Worm (Caenorhabditis elegans): ENCODE data around the gene E02A10.4.

Gene E02A10.4

ce11 chrV:12570271-12570670, 2.5 kb upstream of the E02A10.4 start (continued):
- TF ChIP-seq snpc-1.3 (tag; optimal IDR thresholded peaks at IDR 0.05; ENCODE audit: insufficient read depth) (no peak), Y79H2A.3 (GFP tag; conservative IDR thresholded peaks at IDR 0.05) (no peak), F37B4.10 (GFP tag; IDR thresholded peaks at IDR 0.05) (no peak), ceh-40 (GFP tag; IDR thresholded peaks at IDR 0.05) (no peak), let-607 (tag; optimal IDR thresholded peaks at IDR 0.05) (no peak)

- no peak for TF ChIP-seq nhr-90 (tag; optimal IDR thresholded peaks at IDR 0.05)
- TF ChIP-seq nfya-2 (GFP tag; IDR thresholded peaks at IDR 0.05), result no peak
- no peak for TF ChIP-seq let-607 (tag; optimal IDR thresholded peaks at IDR 0.05)
- TF ChIP-seq unc-130 (GFP tag; optimal IDR thresholded peaks at IDR 0.05), result no peak
- no peak for TF ChIP-seq attf-3 (GFP tag; conservative IDR thresholded peaks at IDR 0.05)
- TF ChIP-seq ccch-3 (GFP tag; optimal IDR thresholded peaks at IDR 0.05), result no peak
- TF ChIP-seq K12H6.12 (tag; optimal IDR thresholded peaks at IDR 0.05), result no peak
- no peak for TF ChIP-seq dox-1 (GFP tag; IDR thresholded peaks at IDR 0.05)
- no peak for TF ChIP-seq F52B5.7 (tag; optimal IDR thresholded peaks at IDR 0.05)
- no peak for TF ChIP-seq athp-1 (tag; optimal IDR thresholded peaks at IDR 0.05)
- TF ChIP-seq Y67H2A.10 (GFP tag; conservative IDR thresholded peaks at IDR 0.05), result no peak
- no peak for TF ChIP-seq repo-1 (tag; optimal IDR thresholded peaks at IDR 0.05)
- no peak for TF ChIP-seq tbx-9 (tag; optimal IDR thresholded peaks at IDR 0.05; ENCODE audit: borderline replicate concordance)
- no peak for TF ChIP-seq mel-28 (tag; optimal IDR thresholded peaks at IDR 0.05; ENCODE audit: borderline replicate concordance)
- no peak for TF ChIP-seq die-1 (tag; optimal IDR thresholded peaks at IDR 0.05)
Observed at ce11 chrV:12567312-12567711, 438 bp downstream of the E02A10.4 start.

- TF ChIP-seq ztf-25 (GFP tag; IDR thresholded peaks at IDR 0.05) (no peak), mes-4 (tag; optimal IDR thresholded peaks at IDR 0.05) (no peak), rcor-1 (GFP tag; IDR thresholded peaks at IDR 0.05) (no peak), madf-10 (tag; optimal IDR thresholded peaks at IDR 0.05) (no peak)
Observed at ce11 chrV:12564902-12565301, 2.8 kb downstream of the E02A10.4 start.

ce11 chrV:12563187-12563586, 4.6 kb downstream of the E02A10.4 start, which contains the start of gene mrps-5:
Gene mrps-5, plus strand, starts transcription at chrV:12563487.
- TF ChIP-seq unc-62 (GFP tag; optimal IDR thresholded peaks at IDR 0.05) (no peak), hmg-1.2 (GFP tag; IDR thresholded peaks at IDR 0.05) (no peak), chd-7 (tag; optimal IDR thresholded peaks at IDR 0.05) (no peak), gei-17 (GFP tag; optimal IDR thresholded peaks at IDR 0.05) (no peak)

- TF ChIP-seq zim-3 (tag; optimal IDR thresholded peaks at IDR 0.05), result no peak
- 0 out of 2 replicates have a peak, but pooled peaks have one; percentile 13 for TF ChIP-seq madf-6 (GFP tag; IDR thresholded peaks at IDR 0.05)
- peak; percentile 10 for TF ChIP-seq xnd-1 (tag; optimal IDR thresholded peaks at IDR 0.05)
- TF ChIP-seq lsl-1 (GFP tag; optimal IDR thresholded peaks at IDR 0.05), result peak; percentile 63
- TF ChIP-seq attf-3 (GFP tag; conservative IDR thresholded peaks at IDR 0.05), result peak; percentile 96
- no peak for TF ChIP-seq snpc-3.4 (tag; optimal IDR thresholded peaks at IDR 0.05)
Observed at ce11 chrV:12560328-12560782, 7.4 kb downstream of the E02A10.4 start, which contains the start of gene sel-1. Gene sel-1, plus strand, starts transcription at chrV:12560732.
